Fruit fly (Drosophila melanogaster): Measurements from ENCODE around the gene CG13895.

CG13895 gene

dm6 chr3L:726486-727180, 18.6 kb upstream of the CG13895 start (continued):
- TF ChIP-seq row (GFP tag; IDR thresholded peaks at IDR 0.05) (peak; percentile 29; the same call in 1 of the 3 replicates), kni (GFP tag; optimal IDR thresholded peaks at IDR 0.05) (peak; percentile 44), pan (optimal IDR thresholded peaks at IDR 0.05) (peak in 1 of 2 experiments; percentile 44), pan (GFP tag; optimal IDR thresholded peaks at IDR 0.05 in 1 of 2, IDR thresholded peaks at IDR 0.05 in 1 of 2) (no peak), CG15479 (GFP tag; optimal IDR thresholded peaks at IDR 0.05) (peak; percentile 99), crol (GFP tag; IDR thresholded peaks at IDR 0.05) (0 out of 2 replicates have a peak, but pooled peaks have one; percentile 6)

dm6 chr3L:725527-726191, 17.7 kb upstream of the CG13895 start:
- TF ChIP-seq CG7928 (GFP tag; optimal IDR thresholded peaks at IDR 0.05) (no peak), CG2875 (GFP tag; optimal IDR thresholded peaks at IDR 0.05) (peak; percentile 82), CG14860 (GFP tag; IDR thresholded peaks at IDR 0.05; ENCODE audit: partially characterized antibody) (no peak), CG13624 (GFP tag; optimal IDR thresholded peaks at IDR 0.05) (no peak), unpg (GFP tag; optimal IDR thresholded peaks at IDR 0.05) (peak; percentile 82), CG10321 (GFP tag; IDR thresholded peaks at IDR 0.05) (no peak), CG4424 (GFP tag; optimal IDR thresholded peaks at IDR 0.05) (peak; percentile 87), Ssrp (tag; optimal IDR thresholded peaks at IDR 0.05) (peak; percentile 76), CG31388 (GFP tag; optimal IDR thresholded peaks at IDR 0.05) (peak; percentile 71), CG30431 (GFP tag; optimal IDR thresholded peaks at IDR 0.05) (peak; percentile 92), BtbVII (GFP tag; optimal IDR thresholded peaks at IDR 0.05) (no peak), Hmr (GFP tag; optimal IDR thresholded peaks at IDR 0.05) (no peak), B-H1 (GFP tag; IDR thresholded peaks at IDR 0.05) (0 out of 3 replicates have a peak, but pooled peaks have one; percentile 29), CG1603 (tag; optimal IDR thresholded peaks at IDR 0.05) (peak; percentile 95), CG31441 (GFP tag; IDR thresholded peaks at IDR 0.05) (peak; percentile 85), CG17186 (GFP tag; optimal IDR thresholded peaks at IDR 0.05) (peak; percentile 53), jumu (GFP tag; optimal IDR thresholded peaks at IDR 0.05) (peak; percentile 87), Hr39 (optimal IDR thresholded peaks at IDR 0.05) (no peak), CG14965 (GFP tag; optimal IDR thresholded peaks at IDR 0.05; ENCODE audit: borderline replicate concordance) (peak; percentile 26), Dbx (GFP tag; IDR thresholded peaks at IDR 0.05) (no peak), Hmx (GFP tag; optimal IDR thresholded peaks at IDR 0.05) (no peak), eve (GFP tag; optimal IDR thresholded peaks at IDR 0.05) (peak; percentile 18 to 48), br (optimal IDR thresholded peaks at IDR 0.05) (no peak), ro (GFP tag; IDR thresholded peaks at IDR 0.05) (peak; percentile 40; the same call in 1 of the 2 replicates), CG10431 (GFP tag; optimal IDR thresholded peaks at IDR 0.05) (peak; percentile 1), CG18011 (GFP tag; optimal IDR thresholded peaks at IDR 0.05) (no peak), CG1529 (GFP tag; optimal IDR thresholded peaks at IDR 0.05) (peak; percentile 68), CG3407 (GFP tag; optimal IDR thresholded peaks at IDR 0.05) (peak; percentile 72), CG2712 (tag; optimal IDR thresholded peaks at IDR 0.05) (peak; percentile 95), CG32532 (GFP tag; IDR thresholded peaks at IDR 0.05) (no peak), lov (optimal IDR thresholded peaks at IDR 0.05) (no peak), lov (GFP tag; IDR thresholded peaks at IDR 0.05) (peak; percentile 95), crc (GFP tag; optimal IDR thresholded peaks at IDR 0.05) (peak; percentile 50), lilli (GFP tag; optimal IDR thresholded peaks at IDR 0.05) (peak; percentile 71), Nf-YC (tag; optimal IDR thresholded peaks at IDR 0.05) (no peak), z (GFP tag; IDR thresholded peaks at IDR 0.05) (peak; percentile 61; the same call in 2 of the 3 replicates), CG33213 (GFP tag; optimal IDR thresholded peaks at IDR 0.05) (peak; percentile 59), wor (GFP tag; IDR thresholded peaks at IDR 0.05) (peak; percentile 58; the same call in 1 of the 2 replicates), dimm (GFP tag; IDR thresholded peaks at IDR 0.05) (0 out of 2 replicates have a peak, but pooled peaks have one; percentile 29), inv (GFP tag; IDR thresholded peaks at IDR 0.05; ENCODE audit: partially characterized antibody) (no peak), CG2678 (tag; optimal IDR thresholded peaks at IDR 0.05) (peak; percentile 48), MBD-R2 (GFP tag; IDR thresholded peaks at IDR 0.05) (no peak)

Data from whole organism, embryonic.